Worm (Caenorhabditis elegans) whole organism, L3 larva: ENCODE results near the gene srw-62.
A peak's percentile ranks its signal among the peaks of the same experiment; 100 is the strongest.

Experiments used
- R02D3.7 ChIP-seq: fragments of 150-350 bp; optimal IDR thresholded peaks from 2 replicates; lab custom pipeline; 2014; ENCODE audit warnings: missing biosample characterization, missing genetic modification characterization
- ZK546.5 ChIP-seq: sonication (generic microtip); optimal IDR thresholded peaks from 2 replicates; lab custom pipeline; 2017; ENCODE audit warnings: missing biosample characterization, missing genetic modification characterization
- aly-2 ChIP-seq: fragments of 150-350 bp; optimal IDR thresholded peaks from 2 replicates; lab custom pipeline; 2014; ENCODE audit warnings: missing biosample characterization, missing genetic modification characterization
- ama-1 ChIP-seq: fragments of 150-350 bp; optimal IDR thresholded peaks from 2 replicates; lab custom pipeline; 2018
- ceh-16 ChIP-seq: sonication (generic microtip); optimal IDR thresholded peaks from 2 replicates; lab custom pipeline; 2017; ENCODE audit warnings: missing biosample characterization, missing genetic modification characterization
- ceh-9 ChIP-seq: sonication (generic microtip); optimal IDR thresholded peaks from 2 replicates; lab custom pipeline; 2018; ENCODE audit warnings: missing biosample characterization, missing genetic modification characterization
- daf-12 ChIP-seq: fragments of 150-350 bp; optimal IDR thresholded peaks from 2 replicates; lab custom pipeline; 2014; ENCODE audit warnings: missing biosample characterization, missing genetic modification reagents, missing genetic modification characterization
- egl-27 ChIP-seq: sonication (generic microtip); optimal IDR thresholded peaks from 4 replicates; lab custom pipeline; 2017; ENCODE audit warnings: missing biosample characterization, missing genetic modification reagents, missing genetic modification characterization
- elt-1 ChIP-seq: fragments of 150-350 bp; optimal IDR thresholded peaks from 2 replicates; lab custom pipeline; 2014; ENCODE audit warnings: missing biosample characterization, missing genetic modification characterization
- elt-2 ChIP-seq: sonication (generic microtip); optimal IDR thresholded peaks from 2 replicates; lab custom pipeline; 2016; ENCODE audit warnings: missing genetic modification reagents, mild to moderate bottlenecking, missing genetic modification characterization, missing compliant biosample characterization
- elt-3 ChIP-seq, 3 experiments: fragments of 150-350 bp in 1 of 3; sonication (generic microtip) in 2 of 3; optimal IDR thresholded peaks; 2 replicates in 2 of 3; 4 replicates in 1 of 3; lab custom pipeline; 2014 to 2017; ENCODE audit warnings: missing biosample characterization in 3 of 3, missing genetic modification characterization in 3 of 3
- eor-1 ChIP-seq, 2 experiments: fragments of 150-350 bp; optimal IDR thresholded peaks; 2 replicates each; lab custom pipeline; 2014 to 2018; ENCODE audit warnings: missing biosample characterization in 2 of 2, missing genetic modification characterization in 2 of 2
- fkh-10 ChIP-seq: sonication (generic microtip); optimal IDR thresholded peaks from 2 replicates; lab custom pipeline; 2017; ENCODE audit warnings: missing biosample characterization, missing genetic modification reagents, missing genetic modification characterization
- fkh-2 ChIP-seq: fragments of 150-350 bp; optimal IDR thresholded peaks from 2 replicates; lab custom pipeline; 2014; ENCODE audit warnings: missing biosample characterization, missing genetic modification reagents, missing genetic modification characterization
- fos-1 ChIP-seq: fragments of 150-350 bp; optimal IDR thresholded peaks from 2 replicates; lab custom pipeline; 2014; ENCODE audit warnings: missing biosample characterization, missing genetic modification characterization
- hmg-11 ChIP-seq: sonication (generic microtip); optimal IDR thresholded peaks from 2 replicates; lab custom pipeline; 2016; ENCODE audit warnings: missing genetic modification characterization, missing compliant biosample characterization
- jun-1 ChIP-seq: fragments of 150-350 bp; optimal IDR thresholded peaks from 2 replicates; lab custom pipeline; 2014; ENCODE audit warnings: missing biosample characterization, missing genetic modification reagents, missing genetic modification characterization
- lin-15B ChIP-seq: fragments of 150-350 bp; optimal IDR thresholded peaks from 2 replicates; lab custom pipeline; 2014; ENCODE audit warnings: missing biosample characterization, missing genetic modification characterization
- lin-39 ChIP-seq: fragments of 150-350 bp; optimal IDR thresholded peaks from 2 replicates; lab custom pipeline; 2018; ENCODE audit warnings: missing biosample characterization, missing genetic modification reagents, missing genetic modification characterization
- lsy-12 ChIP-seq: sonication (generic microtip); optimal IDR thresholded peaks from 2 replicates; lab custom pipeline; 2016; ENCODE audit warnings: mild to moderate bottlenecking, missing genetic modification characterization, missing compliant biosample characterization
- nfya-1 ChIP-seq: sonication (generic microtip); optimal IDR thresholded peaks from 2 replicates; lab custom pipeline; 2017; ENCODE audit warnings: missing genetic modification characterization, mild to moderate bottlenecking, missing compliant biosample characterization, antibody characterized with exemption, moderate library complexity; ENCODE audit not compliant: insufficient read depth
- nhr-11 ChIP-seq: fragments of 150-350 bp; optimal IDR thresholded peaks from 2 replicates; lab custom pipeline; 2014; ENCODE audit warnings: missing biosample characterization, missing genetic modification characterization
- nhr-12 ChIP-seq: fragments of 150-350 bp; optimal IDR thresholded peaks from 2 replicates; lab custom pipeline; 2014; ENCODE audit warnings: missing biosample characterization, missing genetic modification characterization
- nhr-23 ChIP-seq: fragments of 150-350 bp; optimal IDR thresholded peaks from 2 replicates; lab custom pipeline; 2014; ENCODE audit warnings: missing biosample characterization, missing genetic modification reagents, missing genetic modification characterization
- nhr-237 ChIP-seq: fragments of 150-350 bp; optimal IDR thresholded peaks from 2 replicates; lab custom pipeline; 2014; ENCODE audit warnings: missing biosample characterization, missing genetic modification characterization
- nhr-25 ChIP-seq: sonication (generic microtip); optimal IDR thresholded peaks from 2 replicates; lab custom pipeline; 2017; ENCODE audit warnings: missing biosample characterization, missing genetic modification characterization
- nhr-43 ChIP-seq: sonication (generic microtip); optimal IDR thresholded peaks from 2 replicates; lab custom pipeline; 2016; ENCODE audit warnings: mild to moderate bottlenecking, missing genetic modification characterization, missing compliant biosample characterization; ENCODE audit not compliant: poor library complexity, severe bottlenecking
- nhr-67 ChIP-seq: fragments of 150-350 bp; optimal IDR thresholded peaks from 2 replicates; lab custom pipeline; 2014; ENCODE audit warnings: missing biosample characterization, missing genetic modification characterization
- nhr-76 ChIP-seq: fragments of 150-350 bp; sonication (generic microtip); optimal IDR thresholded peaks from 5 replicates; lab custom pipeline; 2014; ENCODE audit warnings: missing biosample characterization, missing genetic modification characterization
- nhr-77 ChIP-seq: fragments of 150-350 bp; optimal IDR thresholded peaks from 2 replicates; lab custom pipeline; 2014; ENCODE audit warnings: missing biosample characterization, missing genetic modification characterization
- pha-4 ChIP-seq: fragments of 150-350 bp; optimal IDR thresholded peaks from 2 replicates; lab custom pipeline; 2014; ENCODE audit warnings: missing biosample characterization, missing genetic modification reagents, missing genetic modification characterization
- pqm-1 ChIP-seq: fragments of 150-350 bp; optimal IDR thresholded peaks from 2 replicates; lab custom pipeline; 2017; ENCODE audit warnings: missing biosample characterization, missing genetic modification characterization, inconsistent platforms
- sea-2 ChIP-seq: fragments of 150-350 bp; sonication (generic microtip); optimal IDR thresholded peaks from 4 replicates; lab custom pipeline; 2014; ENCODE audit warnings: missing biosample characterization, missing genetic modification reagents, missing genetic modification characterization
- skn-1 ChIP-seq: fragments of 150-350 bp; optimal IDR thresholded peaks from 2 replicates; lab custom pipeline; 2014; ENCODE audit warnings: missing biosample characterization, missing genetic modification characterization
- snpc-4 ChIP-seq: fragments of 150-350 bp; optimal IDR thresholded peaks from 2 replicates; lab custom pipeline; 2014; ENCODE audit warnings: missing biosample characterization, missing genetic modification characterization
- unc-39 ChIP-seq: sonication (generic microtip); optimal IDR thresholded peaks from 4 replicates; lab custom pipeline; 2017; ENCODE audit warnings: missing biosample characterization, missing genetic modification characterization
- unc-62 ChIP-seq: fragments of 150-350 bp; sonication (generic microtip); optimal IDR thresholded peaks from 4 replicates; lab custom pipeline; 2014; ENCODE audit warnings: missing biosample characterization, missing genetic modification reagents, missing genetic modification characterization
- ztf-4 ChIP-seq: fragments of 150-350 bp; optimal IDR thresholded peaks from 2 replicates; lab custom pipeline; 2014; ENCODE audit warnings: missing biosample characterization, missing genetic modification characterization

The srw-62 gene

ce11 chrII:7870632-7871031 is 45.4 kb downstream of the srw-62 start (continued):
- TF ChIP-seq aly-2 (tag; lab: Kevin White, UChicago) = no peak
- TF ChIP-seq fos-1 (tag; lab: Kevin White, UChicago) = no peak
- no peak for TF ChIP-seq R02D3.7 (tag; lab: Kevin White, UChicago)
- TF ChIP-seq lin-15B = peak; percentile 73
- TF ChIP-seq ceh-9 (tag; lab: Kevin White, UChicago) = no peak
- no peak for TF ChIP-seq elt-1 (tag; lab: Kevin White, UChicago)
- TF ChIP-seq egl-27 (tag; lab: Kevin White, UChicago) = no peak
- no peak for TF ChIP-seq skn-1 (tag; lab: Kevin White, UChicago)
- no peak for TF ChIP-seq nhr-76 (tag; lab: Kevin White, UChicago)
- TF ChIP-seq fkh-10 (GFP tag; lab: Kevin White, UChicago) = no peak
- TF ChIP-seq ZK546.5 (tag; lab: Kevin White, UChicago) = no peak
- TF ChIP-seq nhr-67 (tag; lab: Kevin White, UChicago) = no peak
- peak; percentile 81 for TF ChIP-seq pha-4 (tag; lab: Kevin White, UChicago)
- TF ChIP-seq ama-1 (lab: Kevin White, UChicago) = peak; percentile 30
- TF ChIP-seq snpc-4 = peak; percentile 23
- TF ChIP-seq, all 47 proteins: peak for 7

ce11 chrII:7873843-7874372 is 48.7 kb downstream of the srw-62 start, which contains the start of gene T01H3.3:
TSS of gene T01H3.3 (minus strand) at chrII:7873893.
- TF ChIP-seq nhr-23 (tag; lab: Kevin White, UChicago) (peak; percentile 60), aly-2 (tag; lab: Kevin White, UChicago) (no peak), ztf-4 (tag; lab: Kevin White, UChicago) (no peak), unc-39 (tag; lab: Kevin White, UChicago) (no peak), fos-1 (tag; lab: Kevin White, UChicago) (no peak), eor-1 (tag; optimal IDR thresholded peaks at IDR 0.05; lab: Kevin White, UChicago) (no peak), nhr-43 (tag; lab: Kevin White, UChicago) (no peak), elt-3 (tag; optimal IDR thresholded peaks at IDR 0.05; lab: Kevin White, UChicago) (no peak), nhr-11 (tag; lab: Kevin White, UChicago) (no peak), lin-39 (tag; lab: Kevin White, UChicago) (no peak), ceh-9 (tag; lab: Kevin White, UChicago) (no peak), nfya-1 (peak; percentile 58), lsy-12 (no peak), nhr-25 (tag; lab: Kevin White, UChicago) (no peak), jun-1 (no peak), elt-2 (tag; lab: Kevin White, UChicago) (peak; percentile 6), ceh-16 (tag; lab: Kevin White, UChicago) (no peak), nhr-67 (tag; lab: Kevin White, UChicago) (no peak), pqm-1 (tag; lab: Kevin White, UChicago) (no peak), sea-2 (no peak), unc-62 (GFP tag; lab: Kevin White, UChicago) (no peak), R02D3.7 (tag; lab: Kevin White, UChicago) (no peak), nhr-12 (tag; lab: Kevin White, UChicago) (no peak), lin-15B (peak; percentile 54), snpc-4 (no peak), egl-27 (tag; lab: Kevin White, UChicago) (no peak), pha-4 (tag; lab: Kevin White, UChicago) (peak; percentile 84), nhr-237 (tag; lab: Kevin White, UChicago) (no peak), daf-12 (no peak), nhr-77 (no peak), fkh-2 (tag; lab: Kevin White, UChicago) (no peak), hmg-11 (no peak)
